Worm (Caenorhabditis elegans): ENCODE measurements around the gene pkhm-2.

- TF ChIP-seq ceh-24 (tag; optimal IDR thresholded peaks at IDR 0.05) = no peak
- no peak for TF ChIP-seq unc-55 (GFP tag; optimal IDR thresholded peaks at IDR 0.05)
- TF ChIP-seq ceh-48 (tag; optimal IDR thresholded peaks at IDR 0.05) = no peak
- no peak for TF ChIP-seq fkh-10 (GFP tag; optimal IDR thresholded peaks at IDR 0.05)
- no peak for TF ChIP-seq C38D4.7 (GFP tag; optimal IDR thresholded peaks at IDR 0.05)
- TF ChIP-seq F13H6.1 (tag; optimal IDR thresholded peaks at IDR 0.05) = no peak
- no peak for TF ChIP-seq nhr-11 (tag; optimal IDR thresholded peaks at IDR 0.05)
- no peak for TF ChIP-seq pqm-1 (tag; optimal IDR thresholded peaks at IDR 0.05)
- no peak for TF ChIP-seq elt-2 (tag; optimal IDR thresholded peaks at IDR 0.05)
Measured at ce11 chrX:15229174-15229573, 47.9 kb upstream of the pkhm-2 start.

Data from whole organism, late embryonic.